Worm (Caenorhabditis elegans): ENCODE measurements around the gene R01E6.5.

DNA sequence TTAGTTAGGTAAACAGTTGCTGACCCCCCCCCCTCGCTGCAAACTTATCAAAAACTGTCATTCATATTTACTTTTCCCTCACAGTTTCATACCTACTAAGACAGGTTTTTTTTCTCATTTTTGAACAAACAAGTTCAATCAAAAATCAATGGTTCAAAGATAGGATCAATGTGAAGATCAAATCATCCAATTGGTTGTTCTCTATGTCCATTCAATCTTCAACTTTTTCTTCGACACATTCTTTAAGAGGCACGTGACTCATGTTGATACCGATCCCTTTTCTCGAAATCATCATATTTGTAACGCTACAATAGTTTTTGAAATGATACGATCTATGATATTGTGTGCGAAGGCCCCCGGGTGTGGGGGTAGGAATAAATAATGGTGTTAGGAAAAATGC lies 2.8 kb downstream of the R01E6.5 start:
- TF ChIP-seq flt-1 (GFP tag; IDR thresholded peaks at IDR 0.05) (no peak), tab-1 (GFP tag; IDR thresholded peaks at IDR 0.05) (no peak), ztf-29 (GFP tag; IDR thresholded peaks at IDR 0.05) (no peak), ref-1 (GFP tag; conservative IDR thresholded peaks at IDR 0.05) (no peak), T22C8.4 (GFP tag; IDR thresholded peaks at IDR 0.05) (no peak), med-1 (GFP tag; optimal IDR thresholded peaks at IDR 0.05; ENCODE audit: insufficient read depth) (no peak), ztf-23 (GFP tag; IDR thresholded peaks at IDR 0.05) (no peak), cog-1 (tag; optimal IDR thresholded peaks at IDR 0.05) (no peak)
